Worm (Caenorhabditis elegans) whole organism, midembryonic: Measurements from ENCODE around the gene srh-297.
A peak's percentile ranks its signal among the peaks of the same experiment; 100 is the strongest.

Experiments used
- T22C8.4 ChIP-seq: fragments of 200-800 bp; sonication (Bioruptor generic); IDR thresholded peaks from 2 replicates; pipeline ENCODE4 v1.3.6; 2022; ENCODE audit warnings: missing genetic modification characterization, missing compliant biosample characterization
- ztf-23 ChIP-seq: fragments of 200-800 bp; sonication (Bioruptor generic); IDR thresholded peaks from 2 replicates; pipeline ENCODE4 v1.3.6; 2022; ENCODE audit warnings: missing genetic modification reagents, missing genetic modification characterization, missing compliant biosample characterization

DNA sequence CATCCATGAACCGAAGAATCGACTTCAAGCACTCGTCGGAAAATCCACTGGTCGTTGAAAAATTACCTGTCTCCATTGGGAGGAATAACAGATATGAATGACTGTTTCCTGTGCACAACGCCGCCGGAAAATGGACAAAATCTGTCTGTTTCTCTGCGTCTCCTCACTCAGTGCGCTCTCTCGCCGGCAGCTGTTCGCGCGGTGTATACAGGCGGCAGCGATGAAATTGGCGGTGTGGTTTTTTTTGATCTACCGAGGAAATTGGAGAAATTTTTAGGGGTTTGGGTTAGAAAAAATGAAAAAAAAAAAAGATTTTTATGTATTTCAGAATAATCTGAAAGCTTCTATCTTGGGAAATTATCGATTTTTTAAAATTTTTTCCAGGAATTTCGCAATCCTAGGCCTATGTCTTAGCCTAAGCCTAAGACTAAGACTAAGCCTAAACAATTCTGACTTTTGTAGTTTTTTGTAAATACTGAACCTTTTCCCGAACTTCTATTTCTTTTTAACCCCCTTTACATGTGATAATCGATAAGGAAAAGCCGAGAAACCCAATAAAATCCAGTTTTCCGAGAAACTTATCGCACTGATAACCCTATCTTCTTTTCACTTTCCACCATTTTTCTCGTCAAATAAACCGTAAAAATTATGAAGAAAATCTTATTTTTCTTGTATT lies 17.9 kb upstream of the srh-297 start, which contains the start of the genes fbxc-50 and C17F4.2:
- TF ChIP-seq T22C8.4 (GFP tag; lab: Robert Waterston, UW) (0 out of 2 replicates have a peak, but pooled peaks have one; percentile 36), ztf-23 (GFP tag; lab: Robert Waterston, UW) (no peak)
